Fruit fly (Drosophila melanogaster) whole organism, embryonic: ENCODE data around the gene ABCB7.

Experiments
- ATbp ChIP-seq: fragments of 200-800 bp; sonication (Bioruptor generic); optimal IDR thresholded peaks from 2 replicates; lab custom pipeline; 2017; ENCODE audit warnings: missing biosample characterization, mild to moderate bottlenecking, missing genetic modification characterization, missing genetic modification reagents
- Adf1 ChIP-seq: fragments of 200-800 bp; sonication (Bioruptor generic); IDR thresholded peaks from 2 replicates; pipeline ENCODE4 v1.3.6; 2022; ENCODE audit warnings: missing biosample characterization, missing genetic modification characterization
- Antp ChIP-seq: fragments of 200-800 bp; sonication (Bioruptor generic); optimal IDR thresholded peaks from 3 replicates; lab custom pipeline; 2016; ENCODE audit warnings: missing biosample characterization, missing genetic modification characterization
- Bteb2 ChIP-seq: fragments of 200-800 bp; sonication (Bioruptor generic); optimal IDR thresholded peaks from 2 replicates; lab custom pipeline; 2016; ENCODE audit warnings: missing biosample characterization, missing genetic modification characterization
- CG10654 ChIP-seq: fragments of 200-800 bp; sonication (Bioruptor generic); optimal IDR thresholded peaks from 2 replicates; lab custom pipeline; 2016; ENCODE audit warnings: missing biosample characterization, missing genetic modification characterization
- CG10979 ChIP-seq: fragments of 200-800 bp; sonication (Bioruptor generic); optimal IDR thresholded peaks from 2 replicates; lab custom pipeline; 2018; ENCODE audit warnings: missing biosample characterization, mild to moderate bottlenecking, missing genetic modification characterization, moderate library complexity
- CG1233 ChIP-seq: fragments of 200-800 bp; sonication (Bioruptor generic); optimal IDR thresholded peaks from 4 replicates; lab custom pipeline; 2018; ENCODE audit warnings: missing biosample characterization, mild to moderate bottlenecking, missing genetic modification characterization
- CG13624 ChIP-seq: fragments of 200-800 bp; sonication (Bioruptor generic); optimal IDR thresholded peaks from 2 replicates; lab custom pipeline; 2016; ENCODE audit warnings: missing biosample characterization, missing genetic modification characterization
- CG17359 ChIP-seq: fragments of 200-800 bp; sonication (Bioruptor generic); optimal IDR thresholded peaks from 3 replicates; lab custom pipeline; 2018; ENCODE audit warnings: missing biosample characterization, mild to moderate bottlenecking, missing genetic modification characterization, moderate library complexity
- CG18619 ChIP-seq: fragments of 200-800 bp; sonication (Bioruptor generic); optimal IDR thresholded peaks from 3 replicates; lab custom pipeline; 2017; ENCODE audit warnings: missing biosample characterization, mild to moderate bottlenecking, missing genetic modification characterization
- CG2199 ChIP-seq: fragments of 200-800 bp; sonication (Bioruptor generic); IDR thresholded peaks from 3 replicates; pipeline ENCODE4 v1.3.6; 2022; ENCODE audit warnings: missing biosample characterization, missing genetic modification characterization
- CG4360 ChIP-seq: fragments of 200-800 bp; sonication (Bioruptor generic); IDR thresholded peaks from 2 replicates; pipeline ENCODE4 v1.3.6; 2022; ENCODE audit warnings: missing biosample characterization, missing genetic modification characterization
- CG4854 ChIP-seq: fragments of 200-800 bp; sonication (Bioruptor generic); optimal IDR thresholded peaks from 2 replicates; lab custom pipeline; 2016; ENCODE audit warnings: missing biosample characterization, missing genetic modification characterization, inconsistent platforms
- CG5245 ChIP-seq: fragments of 200-800 bp; sonication (Bioruptor generic); optimal IDR thresholded peaks from 3 replicates; lab custom pipeline; 2016; ENCODE audit warnings: missing biosample characterization, missing genetic modification characterization
- CG6254 ChIP-seq: fragments of 200-800 bp; sonication (Bioruptor generic); optimal IDR thresholded peaks from 3 replicates; lab custom pipeline; 2017; ENCODE audit warnings: mild to moderate bottlenecking, missing biosample characterization, missing genetic modification reagents, missing genetic modification characterization
- CG6854 ChIP-seq: fragments of 200-800 bp; sonication (Bioruptor generic); optimal IDR thresholded peaks from 3 replicates; lab custom pipeline; 2017; ENCODE audit warnings: missing biosample characterization, mild to moderate bottlenecking, missing genetic modification characterization
- CG9215 ChIP-seq: fragments of 200-800 bp; sonication (Bioruptor generic); IDR thresholded peaks from 2 replicates; pipeline ENCODE4 v1.3.6; 2022; ENCODE audit warnings: missing biosample characterization, missing genetic modification characterization
- CHES-1-like ChIP-seq: fragments of 200-800 bp; sonication (Bioruptor generic); optimal IDR thresholded peaks from 2 replicates; lab custom pipeline; 2016; ENCODE audit warnings: missing biosample characterization, missing genetic modification characterization
- Chrac-16 ChIP-seq: fragments of 200-800 bp; sonication (Bioruptor generic); optimal IDR thresholded peaks from 3 replicates; lab custom pipeline; 2016; ENCODE audit warnings: missing biosample characterization, missing genetic modification characterization
- Dfd ChIP-seq, 2 experiments: fragments of >200 bp; optimal IDR thresholded peaks; 2 replicates each; lab custom pipeline; 2017; ENCODE audit warnings: missing biosample characterization in 2 of 2, missing genetic modification characterization in 2 of 2
- E2f1 ChIP-seq: fragments of 200-800 bp; sonication (Bioruptor generic); IDR thresholded peaks from 2 replicates; pipeline ENCODE4 v1.3.6; 2022; ENCODE audit warnings: missing biosample characterization, missing genetic modification characterization
- Fer1 ChIP-seq: fragments of 200-800 bp; sonication (Bioruptor generic); optimal IDR thresholded peaks from 2 replicates; lab custom pipeline; 2017; ENCODE audit warnings: missing biosample characterization, mild to moderate bottlenecking, missing genetic modification characterization
- H2.0 ChIP-seq: fragments of 200-800 bp; sonication (Bioruptor generic); IDR thresholded peaks from 2 replicates; pipeline ENCODE4 v1.3.6; 2022; ENCODE audit warnings: missing biosample characterization, missing genetic modification characterization
- Hand ChIP-seq: fragments of 200-800 bp; sonication (Bioruptor generic); optimal IDR thresholded peaks from 2 replicates; lab custom pipeline; 2017; ENCODE audit warnings: mild to moderate bottlenecking, missing biosample characterization, missing genetic modification reagents, missing genetic modification characterization
- HmgD ChIP-seq: fragments of 200-800 bp; sonication (Bioruptor generic); optimal IDR thresholded peaks from 3 replicates; lab custom pipeline; 2016; ENCODE audit warnings: missing biosample characterization, missing genetic modification characterization
- Hr39 ChIP-seq: fragments of >200 bp; optimal IDR thresholded peaks from 2 replicates; lab custom pipeline; 2017
- Lpt ChIP-seq: fragments of >200 bp; optimal IDR thresholded peaks from 2 replicates; lab custom pipeline; 2018; ENCODE audit warnings: missing biosample characterization, missing genetic modification characterization
- MBD-R2 ChIP-seq: fragments of 200-800 bp; sonication (Bioruptor generic); IDR thresholded peaks from 2 replicates; pipeline ENCODE4 v1.3.6; 2022; ENCODE audit warnings: missing biosample characterization, missing genetic modification characterization
- Max ChIP-seq: fragments of 200-800 bp; sonication (Bioruptor generic); optimal IDR thresholded peaks from 2 replicates; lab custom pipeline; 2016; ENCODE audit warnings: missing biosample characterization, mild to moderate bottlenecking, missing genetic modification characterization
- Mes4 ChIP-seq: fragments of 200-800 bp; sonication (Bioruptor generic); optimal IDR thresholded peaks from 2 replicates; lab custom pipeline; 2016; ENCODE audit warnings: missing biosample characterization, missing genetic modification characterization
- Mrtf ChIP-seq: fragments of 200-800 bp; sonication (Bioruptor generic); IDR thresholded peaks from 3 replicates; pipeline ENCODE4 v1.3.6; 2022; ENCODE audit warnings: missing biosample characterization, missing genetic modification characterization
- NfI ChIP-seq: fragments of 200-800 bp; sonication (Bioruptor generic); optimal IDR thresholded peaks from 3 replicates; lab custom pipeline; 2018; ENCODE audit warnings: missing biosample characterization, mild to moderate bottlenecking, missing genetic modification characterization, moderate library complexity
- Poxn ChIP-seq: fragments of 200-800 bp; sonication (Bioruptor generic); IDR thresholded peaks from 2 replicates; pipeline ENCODE4 v1.3.6; 2022; ENCODE audit warnings: missing biosample characterization, missing genetic modification characterization
- Usf ChIP-seq: fragments of 200-800 bp; sonication (Bioruptor generic); optimal IDR thresholded peaks from 2 replicates; lab custom pipeline; 2017; ENCODE audit warnings: missing genotype, missing biosample characterization, missing genetic modification characterization
- az2 ChIP-seq: fragments of 200-800 bp; sonication (Bioruptor generic); optimal IDR thresholded peaks from 3 replicates; lab custom pipeline; 2016; ENCODE audit warnings: missing biosample characterization, missing genetic modification characterization
- bab2 ChIP-seq: fragments of 200-800 bp; sonication (Bioruptor generic); optimal IDR thresholded peaks from 2 replicates; lab custom pipeline; 2016; ENCODE audit warnings: missing biosample characterization, missing genetic modification characterization
- br ChIP-seq: fragments of >200 bp; optimal IDR thresholded peaks from 2 replicates; lab custom pipeline; 2017
- chif ChIP-seq, 2 experiments: fragments of 200-800 bp; sonication (Bioruptor generic); optimal IDR thresholded peaks; 3 replicates each; lab custom pipeline; 2016; ENCODE audit warnings: missing biosample characterization in 2 of 2, missing genetic modification characterization in 2 of 2
- crc ChIP-seq: fragments of 200-800 bp; sonication (Bioruptor generic); optimal IDR thresholded peaks from 2 replicates; lab custom pipeline; 2016; ENCODE audit warnings: missing biosample characterization, missing genetic modification characterization
- crol ChIP-seq: fragments of 200-800 bp; sonication (Bioruptor generic); IDR thresholded peaks from 2 replicates; pipeline ENCODE4 v1.3.6; 2022; ENCODE audit warnings: missing biosample characterization, missing genetic modification characterization
- hth ChIP-seq: fragments of >200 bp; optimal IDR thresholded peaks from 2 replicates; lab custom pipeline; 2017; ENCODE audit warnings: inconsistent platforms
- lab ChIP-seq: fragments of 200-800 bp; sonication (Bioruptor generic); optimal IDR thresholded peaks from 3 replicates; lab custom pipeline; 2017; ENCODE audit warnings: missing biosample characterization, missing genetic modification characterization, mild to moderate bottlenecking, moderate library complexity, missing genetic modification reagents
- pfk ChIP-seq: fragments of 200-800 bp; sonication (Bioruptor generic); optimal IDR thresholded peaks from 2 replicates; lab custom pipeline; 2018; ENCODE audit warnings: missing biosample characterization, mild to moderate bottlenecking, missing genetic modification characterization, moderate library complexity
- pum ChIP-seq: fragments of 200-800 bp; sonication (Bioruptor generic); optimal IDR thresholded peaks from 2 replicates; lab custom pipeline; 2016; ENCODE audit warnings: missing biosample characterization, missing genetic modification characterization
- ranshi ChIP-seq: fragments of 200-800 bp; sonication (Bioruptor generic); IDR thresholded peaks from 2 replicates; pipeline ENCODE4 v1.3.6; 2022; ENCODE audit warnings: missing biosample characterization, missing genetic modification characterization
- ro ChIP-seq: fragments of 200-800 bp; sonication (Bioruptor generic); IDR thresholded peaks from 2 replicates; pipeline ENCODE4 v1.3.6; 2022; ENCODE audit warnings: missing biosample characterization, missing genetic modification characterization
- schlank ChIP-seq: fragments of 200-800 bp; sonication (Bioruptor generic); optimal IDR thresholded peaks from 2 replicates; lab custom pipeline; 2018; ENCODE audit warnings: missing biosample characterization, mild to moderate bottlenecking, missing genetic modification characterization
- shn ChIP-seq: fragments of 200-800 bp; sonication (Bioruptor generic); optimal IDR thresholded peaks from 3 replicates; lab custom pipeline; 2016; ENCODE audit warnings: missing biosample characterization, missing genetic modification characterization
- sr ChIP-seq: fragments of 200-800 bp; sonication (Bioruptor generic); IDR thresholded peaks from 3 replicates; pipeline ENCODE4 v1.3.6; 2022; ENCODE audit warnings: missing biosample characterization, missing genetic modification characterization
- unc-4 ChIP-seq: fragments of 200-800 bp; sonication (Bioruptor generic); IDR thresholded peaks from 2 replicates; pipeline ENCODE4 v1.3.6; 2022; ENCODE audit warnings: missing biosample characterization, missing genetic modification characterization; ENCODE audit not compliant: partially characterized antibody
- wek ChIP-seq: fragments of 200-800 bp; sonication (Bioruptor generic); optimal IDR thresholded peaks from 3 replicates; lab custom pipeline; 2018; ENCODE audit warnings: missing biosample characterization, mild to moderate bottlenecking, missing genetic modification characterization, moderate library complexity
- zf30C ChIP-seq: fragments of 200-800 bp; sonication (Bioruptor generic); optimal IDR thresholded peaks from 3 replicates; lab custom pipeline; 2018; ENCODE audit warnings: missing biosample characterization, mild to moderate bottlenecking, missing genetic modification characterization

The ABCB7 gene

DNA sequence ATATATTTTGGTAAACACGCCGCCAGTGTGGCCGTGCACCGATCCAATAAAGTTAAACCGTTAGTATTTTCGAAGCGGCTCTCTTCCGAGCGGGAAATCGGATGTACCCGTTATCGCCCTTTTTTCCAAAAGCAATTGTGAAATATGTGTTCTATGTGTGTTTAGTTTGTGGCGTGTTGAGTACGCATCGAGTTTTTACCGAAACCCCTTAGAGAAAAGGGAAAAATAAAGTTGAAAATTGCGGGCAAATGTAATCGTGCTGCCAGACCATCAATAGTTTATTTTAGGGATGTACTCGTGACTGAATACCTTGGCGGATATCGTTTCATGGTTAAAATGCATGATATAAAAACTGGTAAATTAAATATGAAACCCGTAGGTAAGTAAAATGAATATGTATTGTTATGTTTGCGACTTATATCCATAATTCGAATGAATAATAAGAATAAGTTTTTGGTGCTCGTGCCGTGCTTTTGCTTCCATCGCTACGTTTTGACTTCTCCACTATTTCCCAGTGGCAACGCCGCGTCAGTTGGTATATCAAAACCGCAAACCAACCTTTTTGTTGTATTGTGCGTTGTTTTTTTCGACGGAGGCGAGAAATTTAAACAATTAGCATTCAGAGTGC is 21.1 kb downstream of the ABCB7 start, which contains the start of the genes Mettl2 and Bgb (continued):
- no peak for TF ChIP-seq zf30C (GFP tag; lab: Kevin White, UChicago)
- TF ChIP-seq MBD-R2 (GFP tag; lab: Robert Waterston, UW): peak; percentile 51
- TF ChIP-seq br (lab: Kevin White, UChicago): no peak
- TF ChIP-seq unc-4 (GFP tag; lab: Robert Waterston, UW): peak; percentile 72
- TF ChIP-seq pum: peak; percentile 88
- TF ChIP-seq az2 (GFP tag; lab: Kevin White, UChicago): peak; percentile 72
- peak; percentile 80 for TF ChIP-seq CHES-1-like (GFP tag; lab: Kevin White, UChicago)
- TF ChIP-seq CG6854: no peak
- no peak for TF ChIP-seq hth
- TF ChIP-seq ATbp (GFP tag; lab: Kevin White, UChicago): no peak
- peak; percentile 85; the same call in 1 of the 2 replicates for TF ChIP-seq ranshi (GFP tag; lab: Robert Waterston, UW)
- peak; percentile 58 for TF ChIP-seq Fer1
- peak; percentile 90 for TF ChIP-seq CG9215
- TF ChIP-seq CG4854 (GFP tag; lab: Kevin White, UChicago): no peak
- TF ChIP-seq ro (GFP tag; lab: Robert Waterston, UW): peak; percentile 66
- peak; percentile 53 for TF ChIP-seq HmgD (GFP tag; lab: Kevin White, UChicago)
- TF ChIP-seq Mes4: peak; percentile 36
- TF ChIP-seq sr (GFP tag; lab: Robert Waterston, UW): no peak
- TF ChIP-seq Antp (GFP tag; lab: Kevin White, UChicago): peak; percentile 87
- peak; percentile 64 for TF ChIP-seq NfI (GFP tag; lab: Kevin White, UChicago)
- TF ChIP-seq crol (GFP tag; lab: Robert Waterston, UW): no peak
- peak; percentile 46 for TF ChIP-seq schlank
- TF ChIP-seq Bteb2 (GFP tag; lab: Kevin White, UChicago): peak; percentile 56
- peak; percentile 78 for TF ChIP-seq lab
- no peak for TF ChIP-seq Lpt (GFP tag; lab: Kevin White, UChicago)
- TF ChIP-seq CG13624: peak; percentile 78
- TF ChIP-seq Poxn (GFP tag; lab: Robert Waterston, UW): no peak
- TF ChIP-seq Usf: peak; percentile 52
- TF ChIP-seq crc (GFP tag; lab: Kevin White, UChicago): peak; percentile 57
- peak; percentile 56 for TF ChIP-seq CG18619 (GFP tag; lab: Kevin White, UChicago)
- TF ChIP-seq shn: peak; percentile 77
- peak; percentile 76 for TF ChIP-seq Chrac-16
- peak; percentile 69 for TF ChIP-seq CG10979 (tag; lab: Kevin White, UChicago)
- peak; percentile 76 for TF ChIP-seq CG4360 (GFP tag; lab: Robert Waterston, UW)
- TF ChIP-seq CG17359 (tag; lab: Kevin White, UChicago): peak; percentile 62
- peak; percentile 51 for TF ChIP-seq CG6254 (GFP tag; lab: Kevin White, UChicago)
- peak; percentile 60 for TF ChIP-seq H2.0 (GFP tag; lab: Robert Waterston, UW)
- TF ChIP-seq Dfd (GFP tag; optimal IDR thresholded peaks at IDR 0.05; lab: Kevin White, UChicago): no peak
- peak; percentile 71 for TF ChIP-seq CG1233
- TF ChIP-seq E2f1 (GFP tag; lab: Robert Waterston, UW): peak; percentile 71
- TF ChIP-seq CG10654 (GFP tag; lab: Kevin White, UChicago): peak; percentile 68
- TF ChIP-seq wek (GFP tag; lab: Kevin White, UChicago): no peak
- TF ChIP-seq Max (GFP tag; lab: Kevin White, UChicago): peak; percentile 60
- TF ChIP-seq bab2 (GFP tag; lab: Kevin White, UChicago): peak; percentile 79
- TF ChIP-seq chif (GFP tag; optimal IDR thresholded peaks at IDR 0.05; lab: Kevin White, UChicago): peak; percentile 70 to 84
- no peak for TF ChIP-seq CG2199 (GFP tag; lab: Robert Waterston, UW)
- TF ChIP-seq Adf1 (GFP tag; lab: Robert Waterston, UW): no peak
- TF ChIP-seq CG5245 (GFP tag; lab: Kevin White, UChicago): peak; percentile 65
- peak; percentile 78 for TF ChIP-seq Mrtf (GFP tag; lab: Robert Waterston, UW)
- no peak for TF ChIP-seq Hr39 (lab: Kevin White, UChicago)
- TF ChIP-seq Hand (GFP tag; lab: Kevin White, UChicago): no peak
- no peak for TF ChIP-seq pfk (GFP tag; lab: Kevin White, UChicago)
